Worm (Caenorhabditis elegans) whole organism, L4 larva: ENCODE results near the gene srw-68.

ENCODE experiments used
- F37D6.2 ChIP-seq: sonication (generic microtip); optimal IDR thresholded peaks from 2 replicates; lab custom pipeline; 2016; ENCODE audit warnings: mild to moderate bottlenecking, missing genetic modification characterization, missing compliant biosample characterization
- ZK546.5 ChIP-seq, 2 experiments: sonication (generic microtip); optimal IDR thresholded peaks; 2 replicates each; lab custom pipeline; 2017; ENCODE audit warnings: missing biosample characterization in 2 of 2, missing genetic modification characterization in 2 of 2
- hmg-1.1 ChIP-seq: fragments of 200-800 bp; sonication (Bioruptor generic); IDR thresholded peaks from 2 replicates; pipeline ENCODE4 v1.3.6; 2022; ENCODE audit warnings: missing genetic modification reagents, missing genetic modification characterization, missing compliant biosample characterization
- mep-1 ChIP-seq: fragments of 150-350 bp; sonication (generic microtip); optimal IDR thresholded peaks from 3 replicates; lab custom pipeline; 2014; ENCODE audit warnings: missing biosample characterization, missing genetic modification characterization
- nhr-11 ChIP-seq: fragments of 150-350 bp; optimal IDR thresholded peaks from 2 replicates; lab custom pipeline; 2014; ENCODE audit warnings: missing biosample characterization, missing genetic modification characterization
- tra-1 ChIP-seq: fragments of 200-800 bp; sonication (Bioruptor generic); IDR thresholded peaks from 2 replicates; pipeline ENCODE4 v1.3.6; 2022; ENCODE audit warnings: missing genetic modification reagents, missing genetic modification characterization, missing compliant biosample characterization

DNA sequence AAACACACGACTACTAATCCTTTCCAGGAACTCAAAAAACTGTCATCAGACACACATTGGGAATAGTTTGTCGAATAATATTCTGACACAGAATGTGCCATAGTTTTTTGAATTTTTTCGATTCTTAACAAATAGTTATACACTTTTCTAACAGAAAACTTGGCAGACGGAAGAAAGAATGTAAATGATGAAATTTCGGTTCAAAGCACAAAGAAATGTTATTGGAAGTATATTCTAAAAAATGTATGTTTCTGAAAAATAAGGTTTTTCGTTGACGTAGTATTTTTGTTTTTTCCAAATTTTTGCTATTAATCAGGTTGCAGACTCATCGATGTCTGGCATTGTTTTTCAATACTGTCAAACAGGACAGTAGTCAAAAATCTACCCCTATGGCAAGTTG, 34.4 kb upstream of the srw-68 start, which contains the start of gene srh-92:
- TF ChIP-seq F37D6.2 (tag; lab: Kevin White, UChicago) (no peak), hmg-1.1 (no peak), nhr-11 (tag; lab: Kevin White, UChicago) (no peak), ZK546.5 (tag; optimal IDR thresholded peaks at IDR 0.05; lab: Kevin White, UChicago) (no peak), tra-1 (no peak), mep-1 (tag; lab: Kevin White, UChicago) (no peak)
